Worm (Caenorhabditis elegans) whole organism, L4 larva: ENCODE measurements around the gene nse-4.

Experiments used
- D1046.2 ChIP-seq: fragments of 200-800 bp; sonication (Bioruptor generic); IDR thresholded peaks from 2 replicates; pipeline ENCODE4 v1.3.6; 2022; ENCODE audit warnings: missing genetic modification characterization, missing compliant biosample characterization
- F10B5.3 ChIP-seq: sonication (generic microtip); optimal IDR thresholded peaks from 2 replicates; lab custom pipeline; 2016; ENCODE audit warnings: mild to moderate bottlenecking, missing genetic modification characterization, missing compliant biosample characterization
- F26F4.8 ChIP-seq: fragments of 200-800 bp; sonication (Bioruptor generic); conservative IDR thresholded peaks from 2 replicates; pipeline ENCODE4 v1.3.6; 2022; ENCODE audit warnings: missing genetic modification characterization, missing compliant biosample characterization
- F44E2.7 ChIP-seq: fragments of 200-800 bp; sonication (Bioruptor generic); IDR thresholded peaks from 2 replicates; pipeline ENCODE4 v2.1.2; 2022; ENCODE audit warnings: missing genetic modification characterization, missing compliant biosample characterization
- T26A8.4 ChIP-seq: fragments of 200-800 bp; sonication (Bioruptor generic); IDR thresholded peaks from 2 replicates; pipeline ENCODE4 v1.3.6; 2022; ENCODE audit warnings: missing genetic modification characterization, missing compliant biosample characterization
- Y48G9A.11 ChIP-seq: fragments of 200-800 bp; sonication (Bioruptor generic); IDR thresholded peaks from 2 replicates; pipeline ENCODE4 v1.3.6; 2022; ENCODE audit warnings: missing genetic modification reagents, missing genetic modification characterization, missing compliant biosample characterization
- Y75B8A.6 ChIP-seq: fragments of 200-800 bp; sonication (Bioruptor generic); IDR thresholded peaks from 2 replicates; pipeline ENCODE4 v1.3.6; 2022; ENCODE audit warnings: missing genetic modification reagents, missing genetic modification characterization, missing compliant biosample characterization
- aha-1 ChIP-seq: fragments of 150-350 bp; peaks from one replicate; lab custom pipeline; 2014; ENCODE audit warnings: missing biosample characterization, missing genetic modification characterization
- attf-4 ChIP-seq: sonication (generic microtip); optimal IDR thresholded peaks from 3 replicates; lab custom pipeline; 2017; ENCODE audit warnings: missing biosample characterization, missing genetic modification characterization
- ceh-20 ChIP-seq: fragments of 200-800 bp; sonication (Bioruptor generic); IDR thresholded peaks from 2 replicates; pipeline ENCODE4 v1.3.6; 2022; ENCODE audit warnings: missing genetic modification reagents, missing genetic modification characterization, missing compliant biosample characterization
- ceh-28 ChIP-seq: fragments of 150-350 bp; optimal IDR thresholded peaks from 2 replicates; lab custom pipeline; 2014; ENCODE audit warnings: missing biosample characterization, missing genetic modification reagents, missing genetic modification characterization
- ceh-62 ChIP-seq: sonication (generic microtip); optimal IDR thresholded peaks from 2 replicates; lab custom pipeline; 2017; ENCODE audit warnings: missing biosample characterization, missing genetic modification characterization
- ceh-82 ChIP-seq: sonication (generic microtip); optimal IDR thresholded peaks from 2 replicates; lab custom pipeline; 2017; ENCODE audit warnings: missing biosample characterization, missing genetic modification characterization
- cey-2 ChIP-seq: sonication (generic microtip); optimal IDR thresholded peaks from 3 replicates; lab custom pipeline; 2017; ENCODE audit warnings: missing genetic modification characterization, mild to moderate bottlenecking, missing compliant biosample characterization, antibody characterized with exemption, borderline replicate concordance; ENCODE audit not compliant: insufficient read depth
- ctbp-1 ChIP-seq: fragments of 200-800 bp; sonication (Bioruptor generic); IDR thresholded peaks from 2 replicates; pipeline ENCODE4 v1.3.6; 2022; ENCODE audit warnings: missing genetic modification reagents, missing genetic modification characterization, missing compliant biosample characterization
- daf-16 ChIP-seq, 3 experiments: sonication (generic microtip); optimal IDR thresholded peaks; 2 replicates each; lab custom pipeline; 2016 to 2017; ENCODE audit warnings: missing genetic modification characterization in 3 of 3, missing genetic modification reagents in 3 of 3, mild to moderate bottlenecking in 2 of 3, missing compliant biosample characterization in 2 of 3, missing biosample characterization in 1 of 3, moderate library complexity in 1 of 3
- daf-19 ChIP-seq: fragments of 200-800 bp; sonication (Bioruptor generic); conservative IDR thresholded peaks from 2 replicates; pipeline ENCODE4 v1.3.6; 2022; ENCODE audit warnings: missing genetic modification characterization, missing compliant biosample characterization
- dmd-9 ChIP-seq: fragments of 200-800 bp; sonication (Bioruptor generic); IDR thresholded peaks from 2 replicates; pipeline ENCODE4 v1.3.6; 2022; ENCODE audit warnings: missing genetic modification reagents, missing genetic modification characterization, missing compliant biosample characterization
- duxl-1 ChIP-seq: sonication (generic microtip); optimal IDR thresholded peaks from 2 replicates; lab custom pipeline; 2016; ENCODE audit warnings: mild to moderate bottlenecking, missing genetic modification characterization, moderate library complexity, missing compliant biosample characterization; ENCODE audit not compliant: poor library complexity
- gei-8 ChIP-seq: fragments of 200-800 bp; sonication (Bioruptor generic); optimal IDR thresholded peaks from 2 replicates; lab custom pipeline; 2018; ENCODE audit warnings: mild to moderate bottlenecking, missing genetic modification characterization, missing compliant biosample characterization
- hif-1 ChIP-seq, 2 experiments: sonication (generic microtip); optimal IDR thresholded peaks; 2 replicates each; lab custom pipeline; 2016 to 2017; ENCODE audit warnings: missing compliant biosample characterization in 2 of 2, missing genetic modification characterization in 2 of 2, missing genetic modification reagents in 2 of 2, missing genotype in 2 of 2, mild to moderate bottlenecking in 1 of 2
- hlh-11 ChIP-seq: fragments of 200-800 bp; sonication (Bioruptor generic); optimal IDR thresholded peaks from 2 replicates; lab custom pipeline; 2018; ENCODE audit warnings: mild to moderate bottlenecking, missing genetic modification characterization, missing compliant biosample characterization
- hlh-30 ChIP-seq: sonication (generic microtip); optimal IDR thresholded peaks from 2 replicates; lab custom pipeline; 2017; ENCODE audit warnings: antibody characterized with exemption, mild to moderate bottlenecking, missing genetic modification characterization, missing compliant biosample characterization; ENCODE audit not compliant: insufficient read depth
- jun-1 ChIP-seq: fragments of 150-350 bp; optimal IDR thresholded peaks from 2 replicates; lab custom pipeline; 2014; ENCODE audit warnings: missing biosample characterization, missing genetic modification reagents, missing genetic modification characterization
- lim-7 ChIP-seq: fragments of 200-800 bp; sonication (Bioruptor generic); IDR thresholded peaks from 2 replicates; pipeline ENCODE4 v1.3.6; 2022; ENCODE audit warnings: missing genetic modification characterization, missing compliant biosample characterization
- lin-1 ChIP-seq: fragments of 200-800 bp; sonication (Bioruptor generic); IDR thresholded peaks from 2 replicates; pipeline ENCODE4 v1.3.6; 2022; ENCODE audit warnings: missing genetic modification reagents, missing genetic modification characterization, missing compliant biosample characterization
- lin-15B ChIP-seq: fragments of 150-350 bp; sonication (generic microtip); optimal IDR thresholded peaks from 3 replicates; lab custom pipeline; 2014; ENCODE audit warnings: missing biosample characterization, missing genetic modification characterization
- lin-29 ChIP-seq: fragments of 200-800 bp; sonication (Bioruptor generic); IDR thresholded peaks from 2 replicates; pipeline ENCODE4 v1.3.6; 2022; ENCODE audit warnings: missing genetic modification reagents, missing genetic modification characterization, missing compliant biosample characterization
- lin-38 ChIP-seq: fragments of 200-800 bp; sonication (Bioruptor generic); IDR thresholded peaks from 2 replicates; pipeline ENCODE4 v1.3.6; 2022; ENCODE audit warnings: missing genetic modification reagents, missing genetic modification characterization, missing compliant biosample characterization
- lin-39 ChIP-seq: fragments of 150-350 bp; optimal IDR thresholded peaks from 2 replicates; lab custom pipeline; 2014; ENCODE audit warnings: missing biosample characterization, missing genetic modification reagents, missing genetic modification characterization
- lir-3 ChIP-seq: sonication (generic microtip); optimal IDR thresholded peaks from 2 replicates; lab custom pipeline; 2016; ENCODE audit warnings: mild to moderate bottlenecking, missing genetic modification characterization, missing compliant biosample characterization
- mep-1 ChIP-seq: fragments of 150-350 bp; sonication (generic microtip); optimal IDR thresholded peaks from 3 replicates; lab custom pipeline; 2014; ENCODE audit warnings: missing biosample characterization, missing genetic modification characterization
- mxl-3 ChIP-seq: fragments of 200-800 bp; sonication (Bioruptor generic); optimal IDR thresholded peaks from 2 replicates; lab custom pipeline; 2018; ENCODE audit warnings: mild to moderate bottlenecking, missing genetic modification characterization, missing compliant biosample characterization
- nhr-11 ChIP-seq: fragments of 150-350 bp; optimal IDR thresholded peaks from 2 replicates; lab custom pipeline; 2014; ENCODE audit warnings: missing biosample characterization, missing genetic modification characterization
- nhr-111 ChIP-seq: fragments of 200-800 bp; sonication (Bioruptor generic); optimal IDR thresholded peaks from 2 replicates; lab custom pipeline; 2018; ENCODE audit warnings: mild to moderate bottlenecking, missing genetic modification characterization, missing compliant biosample characterization
- nhr-25 ChIP-seq: sonication (generic microtip); optimal IDR thresholded peaks from 2 replicates; lab custom pipeline; 2017; ENCODE audit warnings: missing genetic modification characterization, mild to moderate bottlenecking, missing compliant biosample characterization, antibody characterized with exemption, moderate library complexity, borderline replicate concordance; ENCODE audit not compliant: insufficient read depth
- nhr-28 ChIP-seq: fragments of 150-350 bp; optimal IDR thresholded peaks from 2 replicates; lab custom pipeline; 2014; ENCODE audit warnings: missing biosample characterization, missing genetic modification characterization
- nhr-42 ChIP-seq: fragments of 200-800 bp; sonication (Bioruptor generic); IDR thresholded peaks from 2 replicates; pipeline ENCODE4 v1.3.6; 2022; ENCODE audit warnings: missing genetic modification characterization, missing compliant biosample characterization
- nhr-48 ChIP-seq: sonication (generic microtip); optimal IDR thresholded peaks from 2 replicates; lab custom pipeline; 2016; ENCODE audit warnings: mild to moderate bottlenecking, missing genetic modification characterization, missing compliant biosample characterization
- nhr-6 ChIP-seq: fragments of 150-350 bp; optimal IDR thresholded peaks from 2 replicates; lab custom pipeline; 2014; ENCODE audit warnings: missing biosample characterization, missing genetic modification characterization
- nhr-76 ChIP-seq: fragments of 150-350 bp; optimal IDR thresholded peaks from 2 replicates; lab custom pipeline; 2014; ENCODE audit warnings: missing biosample characterization, missing genetic modification characterization
- pha-4 ChIP-seq, 2 experiments: fragments of 150-350 bp in 1 of 2; fragments of 200-800 bp in 1 of 2; sonication (Bioruptor generic) in 1 of 2; IDR thresholded peaks in 1 of 2; optimal IDR thresholded peaks in 1 of 2; 2 replicates each; pipeline versions ENCODE4 v1.3.6 to Lab custom; 2014 to 2022; ENCODE audit warnings: missing genetic modification characterization in 2 of 2, missing genetic modification reagents in 2 of 2, missing biosample characterization in 1 of 2, missing compliant biosample characterization in 1 of 2
- pqm-1 ChIP-seq: sonication (generic microtip); optimal IDR thresholded peaks from 2 replicates; lab custom pipeline; 2017; ENCODE audit warnings: missing biosample characterization, missing genetic modification characterization
- sdz-12 ChIP-seq: fragments of 200-800 bp; sonication (Bioruptor generic); optimal IDR thresholded peaks from 2 replicates; lab custom pipeline; 2018; ENCODE audit warnings: mild to moderate bottlenecking, missing genetic modification characterization, missing compliant biosample characterization
- unc-39 ChIP-seq: sonication (generic microtip); optimal IDR thresholded peaks from 2 replicates; lab custom pipeline; 2017; ENCODE audit warnings: missing biosample characterization, missing genetic modification characterization
- unc-62 ChIP-seq, 3 experiments: fragments of 150-350 bp in 1 of 3; sonication (generic microtip); optimal IDR thresholded peaks in 2 of 3; peaks in 1 of 3; 1 replicate in 1 of 3; 2 replicates in 2 of 3; lab custom pipeline; 2014 to 2017; ENCODE audit warnings: missing biosample characterization in 3 of 3, missing genetic modification characterization in 3 of 3, missing genetic modification reagents in 3 of 3, missing genotype in 1 of 3
- vab-7 ChIP-seq: fragments of 200-800 bp; sonication (Bioruptor generic); IDR thresholded peaks from 2 replicates; pipeline ENCODE4 v1.3.6; 2022; ENCODE audit warnings: missing genetic modification reagents, missing genetic modification characterization, missing compliant biosample characterization
- zfp-2 ChIP-seq: sonication (generic microtip); optimal IDR thresholded peaks from 2 replicates; lab custom pipeline; 2016; ENCODE audit warnings: mild to moderate bottlenecking, missing genetic modification characterization, missing compliant biosample characterization
- zip-2 ChIP-seq: fragments of 150-350 bp; optimal IDR thresholded peaks from 2 replicates; lab custom pipeline; 2014; ENCODE audit warnings: missing biosample characterization, missing genetic modification characterization
- ztf-7 ChIP-seq: fragments of 150-350 bp; optimal IDR thresholded peaks from 2 replicates; lab custom pipeline; 2014; ENCODE audit warnings: missing biosample characterization, missing genetic modification characterization

The nse-4 gene

DNA sequence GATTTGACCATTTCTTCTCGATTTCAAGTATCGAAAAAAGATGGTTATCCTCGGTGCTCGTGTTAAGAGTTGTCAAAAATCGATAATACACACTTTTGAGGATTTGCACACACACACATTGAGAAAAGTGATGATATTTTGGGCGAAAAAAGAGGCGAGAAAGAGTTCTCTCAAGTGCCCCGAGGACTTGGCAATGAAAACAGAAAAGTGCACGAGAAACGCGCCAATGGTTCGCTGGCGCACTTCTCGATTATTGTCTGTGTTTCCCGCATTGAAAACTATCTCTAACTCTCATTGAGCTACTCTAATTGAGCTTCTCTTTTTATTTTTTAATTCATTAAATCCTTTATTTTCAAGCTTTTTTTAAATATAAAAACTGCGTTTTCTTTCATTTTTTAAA, 46.9 kb upstream of the nse-4 start:
- peak in 1 of 2 experiments; percentile 31 for TF ChIP-seq daf-16 (GFP tag; optimal IDR thresholded peaks at IDR 0.05; lab: Kevin White, UChicago)
- peak; percentile 67 for TF ChIP-seq daf-16 (tag; optimal IDR thresholded peaks at IDR 0.05; lab: Kevin White, UChicago)
- TF ChIP-seq lin-39 (tag; lab: Kevin White, UChicago): no peak
- no peak for TF ChIP-seq zfp-2
- TF ChIP-seq nhr-42 (GFP tag; lab: Robert Waterston, UW): no peak
- no peak for TF ChIP-seq F10B5.3 (tag; lab: Kevin White, UChicago)
- peak; percentile 97 for TF ChIP-seq aha-1 (tag; lab: Kevin White, UChicago)
- peak; percentile 61 for TF ChIP-seq ctbp-1 (GFP tag; lab: Robert Waterston, UW)
- no peak for TF ChIP-seq jun-1 (tag; lab: Kevin White, UChicago)
- peak; percentile 39 for TF ChIP-seq ceh-28
- no peak for TF ChIP-seq dmd-9 (GFP tag; lab: Robert Waterston, UW)
- TF ChIP-seq ceh-82 (tag; lab: Kevin White, UChicago): no peak
- TF ChIP-seq lin-38: no peak; the same call in 1 of the 2 replicates
- no peak for TF ChIP-seq unc-39 (tag; lab: Kevin White, UChicago)
- TF ChIP-seq zip-2 (tag; lab: Kevin White, UChicago): no peak
- TF ChIP-seq daf-19 (GFP tag; lab: Robert Waterston, UW): no peak
- TF ChIP-seq lim-7: no peak
- TF ChIP-seq mxl-3 (GFP tag; lab: Kevin White, UChicago): no peak
- peak; percentile 80 for TF ChIP-seq mep-1 (tag; lab: Kevin White, UChicago)
- TF ChIP-seq hlh-11 (tag; lab: Kevin White, UChicago): peak; percentile 56
- no peak for TF ChIP-seq pha-4 (GFP tag; IDR thresholded peaks at IDR 0.05; lab: Robert Waterston, UW)
- peak; percentile 66 for TF ChIP-seq pha-4 (tag; optimal IDR thresholded peaks at IDR 0.05; lab: Kevin White, UChicago)
- TF ChIP-seq lir-3 (tag; lab: Kevin White, UChicago): no peak
- TF ChIP-seq F44E2.7 (GFP tag; lab: Robert Waterston, UW): no peak
- TF ChIP-seq gei-8 (GFP tag; lab: Kevin White, UChicago): no peak
- no peak for TF ChIP-seq cey-2 (tag; lab: Kevin White, UChicago)
- peak; percentile 48; the same call in 1 of the 2 replicates for TF ChIP-seq ceh-20
- TF ChIP-seq nhr-25 (tag; lab: Kevin White, UChicago): no peak
- TF ChIP-seq hlh-30 (tag; lab: Kevin White, UChicago): peak; percentile 45
- TF ChIP-seq attf-4 (tag; lab: Kevin White, UChicago): no peak
- no peak for TF ChIP-seq lin-29 (GFP tag; lab: Robert Waterston, UW)
- peak in 1 of 2 experiments; percentile 21 for TF ChIP-seq unc-62 (GFP tag; optimal IDR thresholded peaks at IDR 0.05 in 1 of 2; lab: Kevin White, UChicago)
- no peak for TF ChIP-seq unc-62 (tag; optimal IDR thresholded peaks at IDR 0.05; lab: Kevin White, UChicago)
- no peak for TF ChIP-seq nhr-76
- no peak for TF ChIP-seq pqm-1 (tag; lab: Kevin White, UChicago)
- TF ChIP-seq sdz-12: no peak
- TF ChIP-seq lin-15B: no peak
- no peak for TF ChIP-seq Y48G9A.11
- TF ChIP-seq duxl-1 (tag; lab: Kevin White, UChicago): no peak
- no peak for TF ChIP-seq ztf-7 (tag; lab: Kevin White, UChicago)
- peak in 1 of 2 experiments; percentile 10 for TF ChIP-seq hif-1 (tag; optimal IDR thresholded peaks at IDR 0.05; lab: Kevin White, UChicago)
- peak; percentile 14 for TF ChIP-seq nhr-6 (tag; lab: Kevin White, UChicago)
- TF ChIP-seq nhr-28 (tag; lab: Kevin White, UChicago): peak; percentile 18
- TF ChIP-seq lin-1 (GFP tag; lab: Robert Waterston, UW): no peak
- no peak for TF ChIP-seq nhr-48 (tag; lab: Kevin White, UChicago)
- TF ChIP-seq Y75B8A.6 (GFP tag; lab: Robert Waterston, UW): no peak
- TF ChIP-seq nhr-111 (GFP tag; lab: Kevin White, UChicago): no peak
- no peak for TF ChIP-seq vab-7
- TF ChIP-seq ceh-62: no peak
- peak; percentile 53 for TF ChIP-seq nhr-11 (tag; lab: Kevin White, UChicago)
- no peak for TF ChIP-seq D1046.2 (GFP tag; lab: Robert Waterston, UW)
- TF ChIP-seq T26A8.4: 0 out of 2 replicates have a peak, but pooled peaks have one; percentile 28
- no peak for TF ChIP-seq F26F4.8 (GFP tag; lab: Robert Waterston, UW)
